Worm (Caenorhabditis elegans): Measurements from ENCODE around the gene F42A9.6.

Gene F42A9.6

DNA sequence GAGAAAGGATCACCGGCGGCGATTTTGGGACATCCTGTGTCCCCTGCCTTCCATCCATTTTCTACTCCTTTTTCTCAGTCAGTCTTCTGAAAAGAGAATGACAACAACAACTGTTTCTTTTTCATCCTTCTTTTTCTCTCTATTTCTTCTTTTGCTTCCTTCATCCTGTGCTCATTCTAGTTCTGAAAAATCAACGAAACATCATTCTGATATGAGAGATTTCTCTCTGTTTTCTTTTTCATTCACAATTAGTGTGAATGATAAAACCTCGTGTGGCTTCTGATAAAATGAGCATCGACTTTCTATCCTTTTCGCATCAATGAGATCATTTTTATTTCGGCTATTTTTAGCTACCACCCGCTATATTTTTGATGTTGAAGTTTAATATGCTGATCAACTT, 3.8 kb upstream of the F42A9.6 start (continued):
- peak; percentile 20 for TF ChIP-seq tbx-2 (tag; optimal IDR thresholded peaks at IDR 0.05)
- TF ChIP-seq aly-2 (tag; optimal IDR thresholded peaks at IDR 0.05): no peak
- peak in 1 of 2 experiments; percentile 20 for TF ChIP-seq efl-1 (optimal IDR thresholded peaks at IDR 0.05)
- no peak for TF ChIP-seq efl-1 (GFP tag; optimal IDR thresholded peaks at IDR 0.05 in 1 of 2)
- no peak for TF ChIP-seq elt-3 (tag; optimal IDR thresholded peaks at IDR 0.05)
- TF ChIP-seq egl-13 (tag; optimal IDR thresholded peaks at IDR 0.05): no peak
- TF ChIP-seq hlh-17 (GFP tag; optimal IDR thresholded peaks at IDR 0.05; ENCODE audit: borderline replicate concordance): no peak
- no peak for TF ChIP-seq nhr-28 (tag; optimal IDR thresholded peaks at IDR 0.05)
- TF ChIP-seq C04F5.9 (tag; optimal IDR thresholded peaks at IDR 0.05): no peak
- TF ChIP-seq sptf-1 (tag; optimal IDR thresholded peaks at IDR 0.05): no peak

DNA sequence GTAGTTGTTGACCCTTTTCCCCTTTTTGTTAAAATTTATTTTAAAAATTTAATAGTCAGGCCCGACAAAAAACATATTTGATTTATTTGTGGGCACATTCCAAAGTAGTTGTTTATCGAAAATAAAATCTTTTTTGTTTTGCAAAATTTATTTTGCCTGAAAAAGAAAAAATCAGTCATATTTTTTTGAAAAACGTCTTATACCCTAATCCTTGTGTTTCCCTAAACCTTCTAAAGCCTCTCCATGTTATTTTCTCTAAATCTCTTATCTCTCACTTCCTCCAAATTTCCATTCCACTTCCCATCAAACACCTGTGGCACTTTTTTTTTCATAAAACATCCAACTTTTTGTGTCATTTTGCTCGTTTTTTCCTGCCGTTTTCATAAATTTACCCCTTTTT, 830 bp upstream of the F42A9.6 start:
- TF ChIP-seq nhr-28 (tag; optimal IDR thresholded peaks at IDR 0.05) (no peak), swsn-7 (tag; optimal IDR thresholded peaks at IDR 0.05) (no peak), nhr-47 (tag; optimal IDR thresholded peaks at IDR 0.05) (no peak)

DNA sequence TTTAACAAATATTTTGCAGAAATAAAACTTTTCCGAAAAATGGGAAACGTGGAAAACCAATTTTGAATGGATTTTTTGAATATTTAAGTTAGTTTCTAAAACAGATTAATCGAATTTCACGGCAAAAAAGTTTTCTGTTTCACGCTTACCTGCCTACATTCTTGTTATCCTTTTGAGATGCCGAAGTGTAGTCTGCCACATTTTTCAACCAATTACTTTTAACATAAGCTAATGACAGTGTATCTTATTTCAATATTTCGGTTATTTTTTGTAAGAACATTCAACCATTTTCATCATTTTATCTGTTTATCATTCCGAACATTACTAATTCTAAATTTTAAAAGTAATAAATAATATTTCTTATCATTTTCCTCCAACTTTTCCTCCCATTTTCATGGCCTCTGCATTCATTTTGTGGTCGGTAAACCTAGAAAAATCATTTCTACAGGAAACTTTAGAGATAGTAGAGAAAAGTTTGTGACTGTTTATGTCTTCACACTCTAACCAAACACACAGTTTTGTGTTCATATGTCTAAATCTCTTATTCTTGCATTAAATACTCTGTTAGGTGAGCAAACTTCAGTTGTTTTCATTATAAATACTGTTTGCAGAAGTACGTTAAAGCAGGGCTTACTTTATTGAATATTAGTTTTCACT, 3.0 kb downstream of the F42A9.6 start, which contains the start of the genes F42A9.17 and cyp-33E2:
Gene F42A9.17 (minus strand): TSS at position 51 of the 657 bp plus-strand sequence.
Gene cyp-33E2 (plus strand): TSS at position 449 of the 657 bp plus-strand sequence.
- TF ChIP-seq lin-14 (GFP tag; optimal IDR thresholded peaks at IDR 0.05) (peak; percentile 64), elt-2 (tag; optimal IDR thresholded peaks at IDR 0.05) (peak; percentile 60), irx-1 (tag; optimal IDR thresholded peaks at IDR 0.05) (no peak), nhr-20 (tag; optimal IDR thresholded peaks at IDR 0.05) (no peak), lin-35 (GFP tag; optimal IDR thresholded peaks at IDR 0.05) (no peak), fkh-4 (tag; optimal IDR thresholded peaks at IDR 0.05; ENCODE audit: borderline replicate concordance) (no peak)

DNA sequence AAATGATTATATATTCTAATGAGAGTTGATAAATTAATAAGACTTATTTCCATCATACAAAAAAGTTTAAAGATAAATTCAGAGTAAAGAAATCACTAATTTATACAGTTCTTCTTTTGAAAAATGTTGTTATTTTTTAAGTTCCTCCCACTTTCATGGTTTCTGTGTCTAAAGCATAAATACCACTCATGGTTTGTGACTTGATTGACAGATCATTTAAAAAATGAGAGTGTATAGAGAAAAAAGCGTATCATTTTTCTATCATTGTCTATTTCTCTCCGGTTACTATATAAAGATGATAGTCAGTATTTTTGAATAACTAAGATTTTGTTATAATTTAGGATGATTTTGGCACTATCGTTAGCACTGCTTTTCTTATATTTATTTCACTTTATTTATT, 5.6 kb downstream of the F42A9.6 start, which contains the start of gene cyp-33E3:
Gene cyp-33E3 (plus strand): TSS at position 316 of the 400 bp plus-strand sequence.
- TF ChIP-seq pqm-1 (tag; optimal IDR thresholded peaks at IDR 0.05) (no peak), efl-1 (optimal IDR thresholded peaks at IDR 0.05) (no peak), efl-1 (GFP tag; optimal IDR thresholded peaks at IDR 0.05 in 1 of 2) (peak in 1 of 2 experiments; percentile 11), lsy-2 (tag; optimal IDR thresholded peaks at IDR 0.05) (no peak), lin-14 (GFP tag; optimal IDR thresholded peaks at IDR 0.05) (peak; percentile 24)

DNA sequence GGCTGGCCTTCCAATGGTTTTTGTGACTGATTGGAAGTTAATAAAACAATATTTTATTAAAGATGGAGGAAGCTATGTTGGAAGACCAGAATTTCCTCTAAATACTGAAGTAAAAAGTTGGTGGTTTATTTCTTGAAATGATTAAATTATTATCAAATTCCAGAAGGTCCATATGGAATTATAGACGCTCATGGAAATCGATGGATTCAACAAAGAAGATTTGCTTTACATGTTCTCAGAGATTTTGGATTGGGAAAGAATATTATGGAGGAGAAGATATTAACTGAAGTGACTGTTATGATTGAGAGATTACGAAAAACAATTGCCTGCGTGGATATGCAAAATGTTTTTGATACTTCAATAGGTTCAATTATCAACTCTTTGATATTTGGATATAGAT, 6.3 kb downstream of the F42A9.6 start:
- TF ChIP-seq sup-37 (GFP tag; optimal IDR thresholded peaks at IDR 0.05) (no peak), lin-13 (GFP tag; optimal IDR thresholded peaks at IDR 0.05) (no peak), dsc-1 (tag; optimal IDR thresholded peaks at IDR 0.05) (no peak), irx-1 (tag; optimal IDR thresholded peaks at IDR 0.05) (no peak), unc-98 (GFP tag; IDR thresholded peaks at IDR 0.05) (no peak), C16A3.4 (tag; optimal IDR thresholded peaks at IDR 0.05) (no peak), lsy-2 (tag; optimal IDR thresholded peaks at IDR 0.05) (no peak), egl-13 (tag; optimal IDR thresholded peaks at IDR 0.05) (no peak), skn-1 (tag; optimal IDR thresholded peaks at IDR 0.05) (no peak), nhr-77 (tag; optimal IDR thresholded peaks at IDR 0.05) (no peak), fkh-10 (GFP tag; optimal IDR thresholded peaks at IDR 0.05) (no peak), nhr-90 (tag; optimal IDR thresholded peaks at IDR 0.05; ENCODE audit: poor library complexity) (no peak), vab-15 (tag; optimal IDR thresholded peaks at IDR 0.05) (no peak), lin-39 (tag; optimal IDR thresholded peaks at IDR 0.05) (no peak), lin-35 (GFP tag; optimal IDR thresholded peaks at IDR 0.05) (no peak), ama-1 (optimal IDR thresholded peaks at IDR 0.05) (no peak), egl-27 (tag; optimal IDR thresholded peaks at IDR 0.05) (no peak), dpl-1 (GFP tag; optimal IDR thresholded peaks at IDR 0.05) (no peak)
